Worm (Caenorhabditis elegans) whole organism, L2 larva: ENCODE results near the gene spp-2.

Experiments used
- C34F6.9 ChIP-seq: fragments of 150-350 bp; optimal IDR thresholded peaks from 2 replicates; lab custom pipeline; 2014; ENCODE audit warnings: missing biosample characterization, missing genetic modification characterization
- ama-1 ChIP-seq: fragments of 150-350 bp; optimal IDR thresholded peaks from 2 replicates; lab custom pipeline; 2018; ENCODE audit warnings: inconsistent platforms
- ceh-82 ChIP-seq: fragments of 150-350 bp; optimal IDR thresholded peaks from 2 replicates; lab custom pipeline; 2014; ENCODE audit warnings: missing biosample characterization, missing genetic modification characterization
- elt-3 ChIP-seq: sonication (generic microtip); optimal IDR thresholded peaks from 2 replicates; lab custom pipeline; 2017; ENCODE audit warnings: missing biosample characterization, missing genetic modification characterization
- lin-11 ChIP-seq: fragments of 150-350 bp; sonication (generic microtip); optimal IDR thresholded peaks from 2 replicates; lab custom pipeline; 2014; ENCODE audit warnings: missing biosample characterization, missing genetic modification characterization, inconsistent platforms, mixed read lengths
- lin-39 ChIP-seq: fragments of 150-350 bp; optimal IDR thresholded peaks from 2 replicates; lab custom pipeline; 2014; ENCODE audit warnings: missing biosample characterization, missing genetic modification reagents, missing genetic modification characterization
- lsy-2 ChIP-seq, 2 experiments: fragments of 150-350 bp in 1 of 2; sonication (generic microtip) in 1 of 2; optimal IDR thresholded peaks; 2 replicates each; lab custom pipeline; 2014 to 2017; ENCODE audit warnings: missing biosample characterization in 2 of 2, missing genetic modification characterization in 2 of 2
- mdl-1 ChIP-seq, 2 experiments: fragments of 150-350 bp in 1 of 2; sonication (generic microtip) in 1 of 2; optimal IDR thresholded peaks; 2 replicates each; lab custom pipeline; 2017; ENCODE audit warnings: missing biosample characterization in 2 of 2, missing genetic modification characterization in 2 of 2
- nhr-10 ChIP-seq: sonication (generic microtip); optimal IDR thresholded peaks from 2 replicates; lab custom pipeline; 2017; ENCODE audit warnings: missing biosample characterization, missing genetic modification characterization
- nhr-11 ChIP-seq: fragments of 150-350 bp; optimal IDR thresholded peaks from 2 replicates; lab custom pipeline; 2014; ENCODE audit warnings: missing biosample characterization, missing genetic modification characterization
- nhr-6 ChIP-seq: fragments of 150-350 bp; optimal IDR thresholded peaks from 2 replicates; lab custom pipeline; 2014; ENCODE audit warnings: missing biosample characterization, missing genetic modification characterization
- skn-1 ChIP-seq: sonication (generic microtip); optimal IDR thresholded peaks from 2 replicates; lab custom pipeline; 2017; ENCODE audit warnings: missing biosample characterization, missing genetic modification characterization
- unc-39 ChIP-seq: fragments of 150-350 bp; optimal IDR thresholded peaks from 2 replicates; lab custom pipeline; 2014; ENCODE audit warnings: missing biosample characterization, missing genetic modification characterization

DNA sequence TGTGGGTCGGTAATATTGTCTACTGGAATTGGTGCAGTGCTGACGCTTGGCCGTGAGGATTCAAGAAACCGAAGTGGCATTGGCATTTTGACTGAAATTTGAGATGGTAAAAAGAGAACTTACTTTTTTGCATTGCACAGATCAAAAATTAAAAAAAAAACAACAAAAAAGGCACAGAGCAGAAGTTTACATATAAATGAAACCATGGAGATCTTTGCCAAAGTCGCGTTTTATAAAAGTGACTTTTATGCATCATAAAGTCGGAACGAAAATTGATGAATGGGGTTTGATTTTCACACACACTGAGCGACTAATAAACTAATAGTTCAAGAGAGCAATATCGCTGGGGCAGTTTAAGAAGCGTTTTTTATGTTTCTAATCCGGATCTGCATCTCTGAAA is 5.7 kb upstream of the spp-2 start, which contains the start of gene T08A9.13:
- TF ChIP-seq ama-1 (no peak), lin-11 (tag; lab: Kevin White, UChicago) (no peak), mdl-1 (tag; optimal IDR thresholded peaks at IDR 0.05; lab: Kevin White, UChicago) (no peak), nhr-10 (tag; lab: Kevin White, UChicago) (no peak), unc-39 (tag; lab: Kevin White, UChicago) (no peak), nhr-11 (tag; lab: Kevin White, UChicago) (no peak), elt-3 (tag; lab: Kevin White, UChicago) (no peak), lsy-2 (tag; optimal IDR thresholded peaks at IDR 0.05; lab: Kevin White, UChicago) (no peak), ceh-82 (tag; lab: Kevin White, UChicago) (no peak), skn-1 (tag; lab: Kevin White, UChicago) (no peak), nhr-6 (tag; lab: Kevin White, UChicago) (no peak), lin-39 (tag; lab: Kevin White, UChicago) (no peak), C34F6.9 (no peak)
